Worm (Caenorhabditis elegans) whole organism, L4 larva: ENCODE results near the gene Y55F3BR.1.

ENCODE experiments used
- lin-15B ChIP-seq: fragments of 150-350 bp; sonication (generic microtip); optimal IDR thresholded peaks from 3 replicates; lab custom pipeline; 2014; ENCODE audit warnings: missing biosample characterization, missing genetic modification characterization
- lsy-2 ChIP-seq, 2 experiments: fragments of 150-350 bp in 1 of 2; sonication (generic microtip) in 1 of 2; optimal IDR thresholded peaks; 2 replicates each; lab custom pipeline; 2014 to 2017; ENCODE audit warnings: missing biosample characterization in 2 of 2, missing genetic modification characterization in 2 of 2
- snpc-4 ChIP-seq: fragments of 150-350 bp; optimal IDR thresholded peaks from 2 replicates; lab custom pipeline; 2014; ENCODE audit warnings: missing biosample characterization, missing genetic modification characterization

DNA sequence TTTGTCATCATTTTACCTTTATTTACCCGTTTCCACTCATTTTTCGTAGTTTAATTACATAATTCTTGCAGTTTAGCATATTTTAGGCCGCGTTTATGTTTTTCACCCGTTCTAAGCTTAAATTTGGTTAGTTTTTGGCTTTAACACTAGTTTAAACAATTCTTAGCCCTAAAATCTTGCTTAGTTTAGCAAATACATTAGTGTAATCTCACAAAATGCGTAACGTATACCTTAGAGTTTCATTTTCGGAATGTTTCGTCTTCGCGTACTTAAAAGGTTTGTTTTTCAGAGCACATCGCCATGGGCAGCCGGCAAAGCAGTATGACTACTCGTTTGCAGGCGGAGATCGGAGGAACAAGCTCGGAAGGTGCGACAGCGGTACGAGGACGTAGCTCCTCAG is 45.1 kb downstream of the Y55F3BR.1 start, which contains the start of gene F58H7.5:
- TF ChIP-seq snpc-4 (tag; lab: Kevin White, UChicago) = no peak
- no peak for TF ChIP-seq lin-15B (tag; lab: Kevin White, UChicago)
- TF ChIP-seq lsy-2 (tag; optimal IDR thresholded peaks at IDR 0.05; lab: Kevin White, UChicago) = no peak
